Fruit fly (Drosophila melanogaster) whole organism, embryonic: Measurements from ENCODE around the gene Baldspot.
A peak's percentile ranks its signal among the peaks of the same experiment; 100 is the strongest.

Experiments used
- Atf3 ChIP-seq: fragments of 200-800 bp; sonication (Bioruptor generic); optimal IDR thresholded peaks from 3 replicates; lab custom pipeline; 2016; ENCODE audit warnings: missing biosample characterization, missing genetic modification characterization
- Bteb2 ChIP-seq: fragments of 200-800 bp; sonication (Bioruptor generic); optimal IDR thresholded peaks from 2 replicates; lab custom pipeline; 2016; ENCODE audit warnings: missing biosample characterization, missing genetic modification characterization
- CG10147 ChIP-seq: fragments of 200-800 bp; sonication (Bioruptor generic); optimal IDR thresholded peaks from 2 replicates; lab custom pipeline; 2019; ENCODE audit warnings: missing biosample characterization, mild to moderate bottlenecking, missing genetic modification characterization, moderate library complexity
- CG12104 ChIP-seq: fragments of 200-800 bp; sonication (Bioruptor generic); optimal IDR thresholded peaks from 3 replicates; lab custom pipeline; 2016; ENCODE audit warnings: missing biosample characterization, missing genetic modification characterization
- CG12155 ChIP-seq: fragments of 200-800 bp; sonication (Bioruptor generic); optimal IDR thresholded peaks from 3 replicates; lab custom pipeline; 2016; ENCODE audit warnings: missing biosample characterization, missing genetic modification characterization
- CG12769 ChIP-seq: fragments of 200-800 bp; sonication (Bioruptor generic); optimal IDR thresholded peaks from 2 replicates; lab custom pipeline; 2019; ENCODE audit warnings: missing biosample characterization, mild to moderate bottlenecking, missing genetic modification characterization, moderate library complexity
- CG14860 ChIP-seq: fragments of 200-800 bp; sonication (Bioruptor generic); IDR thresholded peaks from 3 replicates; pipeline ENCODE4 v1.3.6; 2022; ENCODE audit warnings: missing biosample characterization, missing genetic modification characterization; ENCODE audit not compliant: partially characterized antibody
- CG15601 ChIP-seq: fragments of 200-800 bp; sonication (Bioruptor generic); optimal IDR thresholded peaks from 3 replicates; lab custom pipeline; 2019; ENCODE audit warnings: missing biosample characterization, mild to moderate bottlenecking, missing genetic modification characterization, moderate library complexity
- CG18599 ChIP-seq: fragments of 200-800 bp; sonication (Bioruptor generic); optimal IDR thresholded peaks from 3 replicates; lab custom pipeline; 2017; ENCODE audit warnings: missing biosample characterization, missing genetic modification characterization, mild to moderate bottlenecking, moderate library complexity, missing genetic modification reagents
- CG2875 ChIP-seq: fragments of 200-800 bp; sonication (Bioruptor generic); optimal IDR thresholded peaks from 2 replicates; lab custom pipeline; 2017; ENCODE audit warnings: missing biosample characterization, mild to moderate bottlenecking, missing genetic modification characterization, missing genetic modification reagents
- CG32772 ChIP-seq: fragments of 200-800 bp; sonication (Bioruptor generic); IDR thresholded peaks from 2 replicates; pipeline ENCODE4 v1.3.6; 2022; ENCODE audit warnings: missing biosample characterization, missing genetic modification characterization
- CG33557 ChIP-seq: fragments of 200-800 bp; sonication (Bioruptor generic); optimal IDR thresholded peaks from 2 replicates; lab custom pipeline; 2019; ENCODE audit warnings: missing biosample characterization, mild to moderate bottlenecking, missing genetic modification characterization, moderate library complexity
- CG3407 ChIP-seq: fragments of 200-800 bp; sonication (Bioruptor generic); optimal IDR thresholded peaks from 2 replicates; lab custom pipeline; 2018; ENCODE audit warnings: missing biosample characterization, mild to moderate bottlenecking, missing genetic modification characterization
- CG3995 ChIP-seq: fragments of 200-800 bp; sonication (Bioruptor generic); optimal IDR thresholded peaks from 3 replicates; lab custom pipeline; 2016; ENCODE audit warnings: missing biosample characterization, missing genetic modification characterization
- CG6683 ChIP-seq: fragments of 200-800 bp; sonication (Bioruptor generic); optimal IDR thresholded peaks from 2 replicates; lab custom pipeline; 2017; ENCODE audit warnings: missing biosample characterization, mild to moderate bottlenecking, missing genetic modification characterization, missing genetic modification reagents
- CG7372 ChIP-seq: fragments of 200-800 bp; sonication (Bioruptor generic); IDR thresholded peaks from 2 replicates; pipeline ENCODE4 v1.3.6; 2022; ENCODE audit warnings: missing biosample characterization, missing genetic modification characterization
- CG7928 ChIP-seq: fragments of 200-800 bp; sonication (Bioruptor generic); optimal IDR thresholded peaks from 2 replicates; lab custom pipeline; 2017; ENCODE audit warnings: missing biosample characterization, mild to moderate bottlenecking, missing genetic modification characterization
- CG9437 ChIP-seq: fragments of 200-800 bp; sonication (Bioruptor generic); optimal IDR thresholded peaks from 2 replicates; lab custom pipeline; 2018; ENCODE audit warnings: missing biosample characterization, mild to moderate bottlenecking, missing genetic modification characterization
- CG9609 ChIP-seq: fragments of 200-800 bp; sonication (Bioruptor generic); optimal IDR thresholded peaks from 3 replicates; lab custom pipeline; 2016; ENCODE audit warnings: missing biosample characterization, missing genetic modification characterization
- Dip3 ChIP-seq: fragments of 200-800 bp; sonication (Bioruptor generic); optimal IDR thresholded peaks from 3 replicates; lab custom pipeline; 2016; ENCODE audit warnings: missing biosample characterization, missing genetic modification characterization
- HmgZ ChIP-seq: fragments of 200-800 bp; sonication (Bioruptor generic); optimal IDR thresholded peaks from 2 replicates; lab custom pipeline; 2018; ENCODE audit warnings: missing biosample characterization, mild to moderate bottlenecking, missing genetic modification characterization
- Hmr ChIP-seq: fragments of 200-800 bp; sonication (Bioruptor generic); optimal IDR thresholded peaks from 3 replicates; lab custom pipeline; 2017; ENCODE audit warnings: mild to moderate bottlenecking, missing biosample characterization, missing genetic modification reagents, missing genetic modification characterization
- Hr39 ChIP-seq: fragments of >200 bp; optimal IDR thresholded peaks from 2 replicates; lab custom pipeline; 2017
- NFAT ChIP-seq: fragments of 200-800 bp; sonication (Bioruptor generic); IDR thresholded peaks from 2 replicates; pipeline ENCODE4 v1.3.6; 2022; ENCODE audit warnings: missing biosample characterization, missing genetic modification characterization
- NK7.1 ChIP-seq: fragments of 200-800 bp; sonication (Bioruptor generic); optimal IDR thresholded peaks from 3 replicates; lab custom pipeline; 2016; ENCODE audit warnings: missing biosample characterization, missing genetic modification characterization
- Rfx ChIP-seq: fragments of 200-800 bp; sonication (Bioruptor generic); IDR thresholded peaks from 2 replicates; pipeline ENCODE4 v1.3.6; 2022; ENCODE audit warnings: missing biosample characterization, missing genetic modification characterization
- Trl ChIP-seq, 3 experiments: fragments of >200 bp in 2 of 3; fragments of 200-800 bp in 1 of 3; sonication (Bioruptor generic) in 1 of 3; optimal IDR thresholded peaks; 2 replicates in 1 of 3; 3 replicates in 2 of 3; lab custom pipeline; 2016 to 2017; ENCODE audit warnings: missing biosample characterization in 1 of 3, missing genetic modification characterization in 1 of 3
- al ChIP-seq: fragments of 200-800 bp; sonication (Bioruptor generic); IDR thresholded peaks from 2 replicates; pipeline ENCODE4 v1.3.6; 2022; ENCODE audit warnings: missing biosample characterization, missing genetic modification characterization
- ap ChIP-seq: fragments of 200-800 bp; sonication (Bioruptor generic); IDR thresholded peaks from 2 replicates; pipeline ENCODE4 v1.3.6; 2022; ENCODE audit warnings: missing biosample characterization, missing genetic modification characterization
- ase ChIP-seq: fragments of 200-800 bp; sonication (Bioruptor generic); IDR thresholded peaks from 3 replicates; pipeline ENCODE4 v1.3.6; 2022; ENCODE audit warnings: missing biosample characterization, missing genetic modification characterization
- br ChIP-seq: fragments of >200 bp; optimal IDR thresholded peaks from 2 replicates; lab custom pipeline; 2017
- cato ChIP-seq: fragments of 200-800 bp; sonication (Bioruptor generic); optimal IDR thresholded peaks from 2 replicates; lab custom pipeline; 2016; ENCODE audit warnings: missing biosample characterization, missing genetic modification characterization, borderline replicate concordance
- dysf ChIP-seq: fragments of 200-800 bp; sonication (Bioruptor generic); IDR thresholded peaks from 3 replicates; pipeline ENCODE4 v1.3.6; 2022; ENCODE audit warnings: missing biosample characterization, missing genetic modification characterization
- emc ChIP-seq: fragments of 200-800 bp; sonication (Bioruptor generic); optimal IDR thresholded peaks from 2 replicates; lab custom pipeline; 2016; ENCODE audit warnings: missing biosample characterization, missing genetic modification characterization
- eve ChIP-seq, 2 experiments: fragments of >200 bp; optimal IDR thresholded peaks; 2 replicates each; lab custom pipeline; 2017; ENCODE audit warnings: missing biosample characterization in 2 of 2, missing genetic modification characterization in 2 of 2
- gcm ChIP-seq: fragments of 200-800 bp; sonication (Bioruptor generic); optimal IDR thresholded peaks from 2 replicates; lab custom pipeline; 2019; ENCODE audit warnings: missing biosample characterization, mild to moderate bottlenecking, missing genetic modification characterization, moderate library complexity
- insv ChIP-seq, 2 experiments: fragments of 200-800 bp; sonication (Bioruptor generic); optimal IDR thresholded peaks; 3 replicates each; lab custom pipeline; 2016 to 2018; ENCODE audit warnings: missing biosample characterization in 2 of 2, missing genetic modification characterization in 2 of 2
- jigr1 ChIP-seq: fragments of 200-800 bp; sonication (Bioruptor generic); IDR thresholded peaks from 3 replicates; pipeline ENCODE4 v1.3.6; 2022; ENCODE audit warnings: missing biosample characterization, missing genetic modification characterization
- kah ChIP-seq: fragments of 200-800 bp; sonication (Bioruptor generic); optimal IDR thresholded peaks from 2 replicates; lab custom pipeline; 2018; ENCODE audit warnings: missing biosample characterization, mild to moderate bottlenecking, missing genetic modification characterization
- org-1 ChIP-seq: fragments of 200-800 bp; sonication (Bioruptor generic); optimal IDR thresholded peaks from 2 replicates; lab custom pipeline; 2017; ENCODE audit warnings: missing biosample characterization, missing genetic modification characterization
- p53 ChIP-seq: fragments of 200-800 bp; sonication (Bioruptor generic); optimal IDR thresholded peaks from 2 replicates; lab custom pipeline; 2016; ENCODE audit warnings: missing biosample characterization, missing genetic modification characterization
- pnt ChIP-seq: fragments of 200-800 bp; sonication (Bioruptor generic); optimal IDR thresholded peaks from 3 replicates; lab custom pipeline; 2016; ENCODE audit warnings: missing biosample characterization, missing genetic modification characterization
- rib ChIP-seq: fragments of 200-800 bp; sonication (Bioruptor generic); IDR thresholded peaks from 2 replicates; pipeline ENCODE4 v1.3.6; 2022; ENCODE audit warnings: missing biosample characterization, missing genetic modification characterization
- seq ChIP-seq: fragments of 200-800 bp; sonication (Bioruptor generic); IDR thresholded peaks from 2 replicates; pipeline ENCODE4 v1.3.6; 2022; ENCODE audit warnings: missing biosample characterization, missing genetic modification characterization
- sob ChIP-seq: fragments of 200-800 bp; sonication (Bioruptor generic); IDR thresholded peaks from 2 replicates; pipeline ENCODE4 v1.3.6; 2022; ENCODE audit warnings: missing biosample characterization, missing genetic modification characterization
- sqz ChIP-seq: fragments of 200-800 bp; sonication (Bioruptor generic); optimal IDR thresholded peaks from 3 replicates; lab custom pipeline; 2018; ENCODE audit warnings: missing biosample characterization, mild to moderate bottlenecking, missing genetic modification characterization
- stwl ChIP-seq: fragments of 200-800 bp; sonication (Bioruptor generic); optimal IDR thresholded peaks from 3 replicates; lab custom pipeline; 2018; ENCODE audit warnings: missing biosample characterization, mild to moderate bottlenecking, missing genetic modification characterization, moderate library complexity
- trh ChIP-seq: fragments of 200-800 bp; sonication (Bioruptor generic); optimal IDR thresholded peaks from 2 replicates; lab custom pipeline; 2016; ENCODE audit warnings: missing biosample characterization, missing genetic modification characterization
- tup ChIP-seq: fragments of 200-800 bp; sonication (Bioruptor generic); optimal IDR thresholded peaks from 2 replicates; lab custom pipeline; 2016; ENCODE audit warnings: missing biosample characterization, mild to moderate bottlenecking, missing genetic modification characterization, moderate library complexity
- wor ChIP-seq: fragments of 200-800 bp; sonication (Bioruptor generic); IDR thresholded peaks from 2 replicates; pipeline ENCODE4 v1.3.6; 2022; ENCODE audit warnings: missing biosample characterization, missing genetic modification characterization
- yki ChIP-seq: fragments of >200 bp; optimal IDR thresholded peaks from 3 replicates; lab custom pipeline; 2018
- z ChIP-seq: fragments of 200-800 bp; sonication (Bioruptor generic); IDR thresholded peaks from 3 replicates; pipeline ENCODE4 v1.3.6; 2022; ENCODE audit warnings: missing biosample characterization, missing genetic modification characterization

Baldspot gene

DNA sequence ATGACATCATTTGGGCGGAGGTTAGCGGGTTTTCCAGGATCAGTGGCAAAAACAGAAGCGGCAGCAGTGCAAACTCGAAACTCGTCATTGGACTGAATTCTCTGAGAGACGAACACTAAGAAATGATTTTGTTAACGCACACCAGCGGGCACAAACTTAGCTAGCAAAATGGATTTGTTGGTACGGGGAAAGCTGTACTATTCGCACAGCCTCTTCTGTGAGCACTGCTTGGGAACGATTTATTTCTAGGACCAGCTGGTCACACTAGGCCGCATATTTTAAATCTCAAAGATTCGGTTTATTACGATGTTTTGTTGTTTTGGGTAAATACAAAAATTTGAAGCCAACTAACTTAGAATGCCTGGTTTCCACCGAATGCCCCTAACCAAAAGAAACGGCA lies 52.3 kb downstream of the Baldspot start, which contains the start of gene CG4098 (continued):
- TF ChIP-seq CG2875 = no peak
- TF ChIP-seq CG6683 (GFP tag; lab: Kevin White, UChicago) = no peak
- no peak for TF ChIP-seq p53 (GFP tag; lab: Kevin White, UChicago)
- no peak for TF ChIP-seq trh (GFP tag; lab: Kevin White, UChicago)
- peak; percentile 82 for TF ChIP-seq sob (GFP tag; lab: Robert Waterston, UW)
- peak; percentile 35 for TF ChIP-seq CG7928
- peak; percentile 91 for TF ChIP-seq Rfx (GFP tag; lab: Robert Waterston, UW)
- TF ChIP-seq CG12155 (GFP tag; lab: Kevin White, UChicago) = peak; percentile 58
- TF ChIP-seq CG12104 (GFP tag; lab: Kevin White, UChicago) = no peak
- no peak; the same call in 1 of the 2 replicates for TF ChIP-seq seq (GFP tag; lab: Robert Waterston, UW)
- TF ChIP-seq CG3995 (GFP tag; lab: Kevin White, UChicago) = peak; percentile 80
- TF ChIP-seq CG7372 (GFP tag; lab: Robert Waterston, UW) = peak; percentile 43; the same call in 1 of the 2 replicates
- peak; percentile 79 for TF ChIP-seq HmgZ (tag; lab: Kevin White, UChicago)
- TF ChIP-seq org-1 (GFP tag; lab: Kevin White, UChicago) = no peak
- TF ChIP-seq gcm (GFP tag; lab: Kevin White, UChicago) = no peak
- peak; percentile 35 for TF ChIP-seq pnt
- 0 out of 2 replicates have a peak, but pooled peaks have one; percentile 24 for TF ChIP-seq CG32772 (GFP tag; lab: Robert Waterston, UW)
- no peak for TF ChIP-seq cato (GFP tag; lab: Kevin White, UChicago)
- no peak for TF ChIP-seq CG14860
- no peak for TF ChIP-seq Hr39
- TF ChIP-seq dysf = peak; percentile 70
- TF ChIP-seq z (GFP tag; lab: Robert Waterston, UW) = no peak
- TF ChIP-seq Trl (optimal IDR thresholded peaks at IDR 0.05; lab: Kevin White, UChicago) = no peak
- peak; percentile 72 for TF ChIP-seq Trl (GFP tag; optimal IDR thresholded peaks at IDR 0.05; lab: Kevin White, UChicago)
- TF ChIP-seq rib (GFP tag; lab: Robert Waterston, UW) = no peak
- no peak for TF ChIP-seq eve (GFP tag; optimal IDR thresholded peaks at IDR 0.05; lab: Kevin White, UChicago)
- no peak for TF ChIP-seq wor (GFP tag; lab: Robert Waterston, UW)
- peak; percentile 36 for TF ChIP-seq Atf3 (GFP tag; lab: Kevin White, UChicago)
- TF ChIP-seq CG18599 (GFP tag; lab: Kevin White, UChicago) = peak; percentile 65
- no peak for TF ChIP-seq emc
- no peak for TF ChIP-seq CG3407 (GFP tag; lab: Kevin White, UChicago)
- peak; percentile 78 for TF ChIP-seq NFAT
- TF ChIP-seq jigr1 (GFP tag; lab: Robert Waterston, UW) = no peak
- TF ChIP-seq CG15601 = no peak
- TF ChIP-seq CG33557 (GFP tag; lab: Kevin White, UChicago) = no peak
- no peak for TF ChIP-seq sqz (GFP tag; lab: Kevin White, UChicago)
- no peak for TF ChIP-seq NK7.1 (GFP tag; lab: Kevin White, UChicago)
- no peak for TF ChIP-seq tup (GFP tag; lab: Kevin White, UChicago)
- TF ChIP-seq CG12769 = peak; percentile 78
- no peak for TF ChIP-seq CG9437 (GFP tag; lab: Kevin White, UChicago)
- peak; percentile 53; the same call in 2 of the 3 replicates for TF ChIP-seq ase (GFP tag; lab: Robert Waterston, UW)
- peak; percentile 7 for TF ChIP-seq stwl (tag; lab: Kevin White, UChicago)
- TF ChIP-seq yki (lab: Kevin White, UChicago) = no peak
- TF ChIP-seq Bteb2 (GFP tag; lab: Kevin White, UChicago) = no peak
- peak; percentile 45 for TF ChIP-seq CG9609 (GFP tag; lab: Kevin White, UChicago)
- peak; percentile 13 for TF ChIP-seq CG10147
- no peak; the same call in 1 of the 2 replicates for TF ChIP-seq ap
- peak; percentile 52 for TF ChIP-seq Hmr (GFP tag; lab: Kevin White, UChicago)
- no peak for TF ChIP-seq br (lab: Kevin White, UChicago)
- no peak for TF ChIP-seq insv (GFP tag; optimal IDR thresholded peaks at IDR 0.05; lab: Kevin White, UChicago)
- peak; percentile 55 for TF ChIP-seq Dip3 (GFP tag; lab: Kevin White, UChicago)
- no peak for TF ChIP-seq kah (GFP tag; lab: Kevin White, UChicago)
- TF ChIP-seq al = peak; percentile 64
